Worm (Caenorhabditis elegans): ENCODE data around the gene ZK1320.9.

Gene ZK1320.9

ce11 chrII:9660379-9660778 is 26.1 kb downstream of the ZK1320.9 start, which contains the start of gene ZK1320.3:
Gene ZK1320.3, minus strand, starts transcription at chrII:9660419.
- TF ChIP-seq unc-62 (GFP tag; optimal IDR thresholded peaks at IDR 0.05), result no peak

- TF ChIP-seq unc-62 (GFP tag; optimal IDR thresholded peaks at IDR 0.05), result no peak
Observed at ce11 chrII:9658915-9659314, 27.6 kb downstream of the ZK1320.9 start, which contains the start of gene ZK1320.2. Gene ZK1320.2, minus strand, starts transcription at chrII:9659002.

- no peak for TF ChIP-seq unc-62 (GFP tag; optimal IDR thresholded peaks at IDR 0.05)
Observed at ce11 chrII:9656210-9656755, 30.2 kb downstream of the ZK1320.9 start, which contains the start of gene gstk-1. Gene gstk-1, plus strand, starts transcription at chrII:9656705.

ce11 chrII:9655530-9656139 is 30.9 kb downstream of the ZK1320.9 start, which contains the start of gene ZK1307.1:
Gene ZK1307.1, minus strand, starts transcription at chrII:9655580.
- no peak for TF ChIP-seq unc-62 (GFP tag; optimal IDR thresholded peaks at IDR 0.05)

- TF ChIP-seq unc-62 (GFP tag; optimal IDR thresholded peaks at IDR 0.05), result no peak
Observed at ce11 chrII:9653679-9654078, 32.8 kb downstream of the ZK1320.9 start, which contains the start of gene ZK1307.2. Gene ZK1307.2, minus strand, starts transcription at chrII:9653952.

- no peak for TF ChIP-seq unc-62 (GFP tag; optimal IDR thresholded peaks at IDR 0.05)
Observed at ce11 chrII:9652919-9653318, 33.6 kb downstream of the ZK1320.9 start, which contains the start of gene ZK1307.3. Gene ZK1307.3, minus strand, starts transcription at chrII:9653019.

ce11 chrII:9651700-9652099 is 34.8 kb downstream of the ZK1320.9 start, which contains the start of gene ZK1307.4:
Gene ZK1307.4, minus strand, starts transcription at chrII:9651800.
- TF ChIP-seq unc-62 (GFP tag; optimal IDR thresholded peaks at IDR 0.05), result no peak

- TF ChIP-seq unc-62 (GFP tag; optimal IDR thresholded peaks at IDR 0.05), result no peak
Observed at ce11 chrII:9649191-9649590, 37.3 kb downstream of the ZK1320.9 start, which contains the start of gene ZK1307.9. Gene ZK1307.9, plus strand, starts transcription at chrII:9649491.

- TF ChIP-seq unc-62 (GFP tag; optimal IDR thresholded peaks at IDR 0.05), result no peak
Observed at ce11 chrII:9646928-9647838, 39.3 kb downstream of the ZK1320.9 start, which contains the start of gene sqv-8. Gene sqv-8, plus strand, starts transcription at chrII:9646978.

- no peak for TF ChIP-seq unc-62 (GFP tag; optimal IDR thresholded peaks at IDR 0.05)
Observed at ce11 chrII:9646122-9646555, 40.4 kb downstream of the ZK1320.9 start.

- no peak for TF ChIP-seq unc-62 (GFP tag; optimal IDR thresholded peaks at IDR 0.05)
Observed at ce11 chrII:9644940-9645634, 41.4 kb downstream of the ZK1320.9 start.

- no peak for TF ChIP-seq unc-62 (GFP tag; optimal IDR thresholded peaks at IDR 0.05)
Observed at ce11 chrII:9644438-9644837, 42.1 kb downstream of the ZK1320.9 start, which contains the start of gene fzr-1. Gene fzr-1, minus strand, starts transcription at chrII:9644466.

ce11 chrII:9636300-9636699 is 50.2 kb downstream of the ZK1320.9 start, which contains the start of gene ZK1307.7:
Gene ZK1307.7, plus strand, starts transcription at chrII:9636600.
- no peak for TF ChIP-seq unc-62 (GFP tag; optimal IDR thresholded peaks at IDR 0.05)

Data from whole organism, dauer.